Fruit fly (Drosophila melanogaster) whole organism, embryonic: ENCODE results near the gene bbg.

Source experiments
- CG1233 ChIP-seq: fragments of 200-800 bp; sonication (Bioruptor generic); optimal IDR thresholded peaks from 4 replicates; lab custom pipeline; 2018; ENCODE audit warnings: missing biosample characterization, mild to moderate bottlenecking, missing genetic modification characterization
- CG13296 ChIP-seq: fragments of 200-800 bp; sonication (Bioruptor generic); optimal IDR thresholded peaks from 3 replicates; lab custom pipeline; 2018; ENCODE audit warnings: missing biosample characterization, mild to moderate bottlenecking, missing genetic modification characterization
- CG15514 ChIP-seq: fragments of 200-800 bp; sonication (Bioruptor generic); optimal IDR thresholded peaks from 3 replicates; lab custom pipeline; 2017; ENCODE audit warnings: missing biosample characterization, missing genetic modification characterization, mild to moderate bottlenecking, moderate library complexity, missing genetic modification reagents
- CG17568 ChIP-seq: fragments of 200-800 bp; sonication (Bioruptor generic); optimal IDR thresholded peaks from 2 replicates; lab custom pipeline; 2018; ENCODE audit warnings: missing biosample characterization, mild to moderate bottlenecking, missing genetic modification characterization, moderate library complexity
- CG17912 ChIP-seq: fragments of 200-800 bp; sonication (Bioruptor generic); optimal IDR thresholded peaks from 2 replicates; lab custom pipeline; 2018; ENCODE audit warnings: missing biosample characterization, mild to moderate bottlenecking, missing genetic modification characterization
- CG1832 ChIP-seq: fragments of 200-800 bp; sonication (Bioruptor generic); optimal IDR thresholded peaks from 2 replicates; lab custom pipeline; 2017; ENCODE audit warnings: missing biosample characterization, mild to moderate bottlenecking, missing genetic modification characterization, inconsistent platforms
- CG18619 ChIP-seq: fragments of 200-800 bp; sonication (Bioruptor generic); optimal IDR thresholded peaks from 3 replicates; lab custom pipeline; 2017; ENCODE audit warnings: missing biosample characterization, mild to moderate bottlenecking, missing genetic modification characterization
- CG2678 ChIP-seq: fragments of 200-800 bp; sonication (Bioruptor generic); optimal IDR thresholded peaks from 3 replicates; lab custom pipeline; 2019; ENCODE audit warnings: missing biosample characterization, mild to moderate bottlenecking, missing genetic modification characterization, moderate library complexity
- CG31365 ChIP-seq: fragments of 200-800 bp; sonication (Bioruptor generic); optimal IDR thresholded peaks from 2 replicates; lab custom pipeline; 2018; ENCODE audit warnings: missing biosample characterization, mild to moderate bottlenecking, missing genetic modification characterization
- CG31388 ChIP-seq: fragments of 200-800 bp; sonication (Bioruptor generic); optimal IDR thresholded peaks from 2 replicates; lab custom pipeline; 2016; ENCODE audit warnings: missing biosample characterization, missing genetic modification characterization
- CG7372 ChIP-seq: fragments of 200-800 bp; sonication (Bioruptor generic); IDR thresholded peaks from 2 replicates; pipeline ENCODE4 v1.3.6; 2022; ENCODE audit warnings: missing biosample characterization, missing genetic modification characterization
- D19A ChIP-seq: fragments of 200-800 bp; optimal IDR thresholded peaks from 3 replicates; lab custom pipeline; 2019; ENCODE audit warnings: missing biosample characterization, mild to moderate bottlenecking, missing genetic modification characterization, moderate library complexity
- Dip2 ChIP-seq: fragments of 200-800 bp; sonication (Bioruptor generic); IDR thresholded peaks from 2 replicates; pipeline ENCODE4 v1.3.6; 2022; ENCODE audit warnings: missing biosample characterization, missing genetic modification characterization
- Dp ChIP-seq: fragments of 200-800 bp; sonication (Bioruptor generic); optimal IDR thresholded peaks from 2 replicates; lab custom pipeline; 2018; ENCODE audit warnings: missing biosample characterization, mild to moderate bottlenecking, missing genetic modification characterization, moderate library complexity
- Drgx ChIP-seq: fragments of 200-800 bp; sonication (Bioruptor generic); IDR thresholded peaks from 2 replicates; pipeline ENCODE4 v1.3.6; 2022; ENCODE audit warnings: missing biosample characterization, missing genetic modification characterization
- Eip74EF ChIP-seq, 2 experiments: fragments of 200-800 bp in 1 of 2; fragments of >200 bp in 1 of 2; sonication (Bioruptor generic) in 1 of 2; optimal IDR thresholded peaks; 2 replicates each; lab custom pipeline; 2017 to 2019; ENCODE audit warnings: missing biosample characterization in 2 of 2, missing genetic modification characterization in 2 of 2, mild to moderate bottlenecking in 1 of 2, moderate library complexity in 1 of 2
- Ets65A ChIP-seq: fragments of 200-800 bp; sonication (Bioruptor generic); peaks from one replicate; lab custom pipeline; 2016; ENCODE audit warnings: missing biosample characterization, missing genetic modification characterization
- Fer1 ChIP-seq: fragments of 200-800 bp; sonication (Bioruptor generic); optimal IDR thresholded peaks from 2 replicates; lab custom pipeline; 2017; ENCODE audit warnings: missing biosample characterization, mild to moderate bottlenecking, missing genetic modification characterization
- Hr39 ChIP-seq: fragments of >200 bp; optimal IDR thresholded peaks from 2 replicates; lab custom pipeline; 2017
- Med ChIP-seq: fragments of 200-800 bp; sonication (Bioruptor generic); peaks from one replicate; lab custom pipeline; 2016; ENCODE audit warnings: missing biosample characterization, missing genetic modification characterization, mild to moderate bottlenecking, inconsistent platforms, moderate library complexity
- Sry-δ ChIP-seq: fragments of 200-800 bp; sonication (Bioruptor generic); optimal IDR thresholded peaks from 2 replicates; lab custom pipeline; 2016; ENCODE audit warnings: missing biosample characterization, missing genetic modification characterization
- Taf1 ChIP-seq: fragments of 200-800 bp; sonication (Bioruptor generic); IDR thresholded peaks from 2 replicates; pipeline ENCODE4 v1.3.6; 2022; ENCODE audit warnings: missing biosample characterization, missing genetic modification characterization
- ap ChIP-seq: fragments of 200-800 bp; sonication (Bioruptor generic); IDR thresholded peaks from 2 replicates; pipeline ENCODE4 v1.3.6; 2022; ENCODE audit warnings: missing biosample characterization, missing genetic modification characterization
- az2 ChIP-seq: fragments of 200-800 bp; sonication (Bioruptor generic); optimal IDR thresholded peaks from 3 replicates; lab custom pipeline; 2016; ENCODE audit warnings: missing biosample characterization, missing genetic modification characterization
- bsh ChIP-seq, 2 experiments: fragments of 200-800 bp; sonication (Bioruptor generic); optimal IDR thresholded peaks; 2 replicates each; lab custom pipeline; 2017 to 2018; ENCODE audit warnings: mild to moderate bottlenecking in 2 of 2, missing biosample characterization in 2 of 2, missing genetic modification characterization in 2 of 2, moderate library complexity in 1 of 2
- ci ChIP-seq: fragments of 200-800 bp; sonication (Bioruptor generic); IDR thresholded peaks from 3 replicates; pipeline ENCODE4 v1.3.6; 2022; ENCODE audit warnings: missing biosample characterization, missing genetic modification characterization
- eyg ChIP-seq: fragments of 200-800 bp; sonication (Bioruptor generic); optimal IDR thresholded peaks from 3 replicates; lab custom pipeline; 2016; ENCODE audit warnings: missing biosample characterization, missing genetic modification characterization
- fru ChIP-seq: fragments of >200 bp; optimal IDR thresholded peaks from 2 replicates; lab custom pipeline; 2017
- gcm ChIP-seq: fragments of 200-800 bp; sonication (Bioruptor generic); optimal IDR thresholded peaks from 2 replicates; lab custom pipeline; 2019; ENCODE audit warnings: missing biosample characterization, mild to moderate bottlenecking, missing genetic modification characterization, moderate library complexity
- gem ChIP-seq: fragments of 200-800 bp; sonication (Bioruptor generic); optimal IDR thresholded peaks from 2 replicates; lab custom pipeline; 2019; ENCODE audit warnings: missing biosample characterization, mild to moderate bottlenecking, missing genetic modification characterization, moderate library complexity
- her ChIP-seq: fragments of 200-800 bp; sonication (Bioruptor generic); optimal IDR thresholded peaks from 2 replicates; lab custom pipeline; 2016; ENCODE audit warnings: missing biosample characterization, missing genetic modification characterization
- kni ChIP-seq: fragments of 200-800 bp; sonication (Bioruptor generic); optimal IDR thresholded peaks from 3 replicates; lab custom pipeline; 2017; ENCODE audit warnings: mild to moderate bottlenecking, missing biosample characterization, missing genetic modification reagents, missing genetic modification characterization
- knrl ChIP-seq: fragments of 200-800 bp; sonication (Bioruptor generic); IDR thresholded peaks from 3 replicates; pipeline ENCODE4 v1.3.6; 2022; ENCODE audit warnings: missing biosample characterization, missing genetic modification characterization; ENCODE audit not compliant: partially characterized antibody
- nom ChIP-seq: fragments of 200-800 bp; sonication (Bioruptor generic); optimal IDR thresholded peaks from 2 replicates; lab custom pipeline; 2017; ENCODE audit warnings: missing biosample characterization, missing genetic modification characterization, mild to moderate bottlenecking, moderate library complexity, missing genetic modification reagents
- phol ChIP-seq: fragments of 200-800 bp; sonication (Bioruptor generic); optimal IDR thresholded peaks from 3 replicates; lab custom pipeline; 2018; ENCODE audit warnings: missing biosample characterization, mild to moderate bottlenecking, missing genetic modification characterization, moderate library complexity
- prd ChIP-seq, 3 experiments: fragments of >200 bp in 2 of 3; fragments of 200-800 bp in 1 of 3; sonication (Bioruptor generic) in 1 of 3; optimal IDR thresholded peaks in 2 of 3; IDR thresholded peaks in 1 of 3; 2 replicates in 2 of 3; 3 replicates in 1 of 3; pipeline versions ENCODE4 v1.3.6 to Lab custom; 2017 to 2022; ENCODE audit warnings: missing biosample characterization in 1 of 3, missing genetic modification characterization in 1 of 3
- pzg ChIP-seq: fragments of 200-800 bp; sonication (Bioruptor generic); optimal IDR thresholded peaks from 3 replicates; lab custom pipeline; 2018; ENCODE audit warnings: missing biosample characterization, mild to moderate bottlenecking, missing genetic modification characterization, moderate library complexity
- stwl ChIP-seq: fragments of 200-800 bp; sonication (Bioruptor generic); optimal IDR thresholded peaks from 3 replicates; lab custom pipeline; 2018; ENCODE audit warnings: missing biosample characterization, mild to moderate bottlenecking, missing genetic modification characterization, moderate library complexity
- tll ChIP-seq, 2 experiments: fragments of 200-800 bp in 1 of 2; fragments of >200 bp in 1 of 2; sonication (Bioruptor generic) in 1 of 2; optimal IDR thresholded peaks; 2 replicates each; lab custom pipeline; 2017 to 2019; ENCODE audit warnings: missing biosample characterization in 2 of 2, missing genetic modification characterization in 2 of 2, mild to moderate bottlenecking in 1 of 2, moderate library complexity in 1 of 2
- unc-4 ChIP-seq: fragments of 200-800 bp; sonication (Bioruptor generic); IDR thresholded peaks from 2 replicates; pipeline ENCODE4 v1.3.6; 2022; ENCODE audit warnings: missing biosample characterization, missing genetic modification characterization; ENCODE audit not compliant: partially characterized antibody
- vvl ChIP-seq: fragments of 200-800 bp; sonication (Bioruptor generic); IDR thresholded peaks from 2 replicates; pipeline ENCODE4 v1.3.6; 2022; ENCODE audit warnings: missing biosample characterization, missing genetic modification characterization
- zfh1 ChIP-seq: fragments of 200-800 bp; sonication (Bioruptor generic); IDR thresholded peaks from 3 replicates; pipeline ENCODE4 v1.3.6; 2022; ENCODE audit warnings: missing biosample characterization, missing genetic modification characterization

The bbg gene

dm6 chr3L:14486611-14487350 is 49.3 kb downstream of the bbg start (continued):
- TF ChIP-seq prd (optimal IDR thresholded peaks at IDR 0.05; lab: Kevin White, UChicago), result no peak
- TF ChIP-seq prd (GFP tag; IDR thresholded peaks at IDR 0.05; lab: Robert Waterston, UW), result 0 out of 3 replicates have a peak, but pooled peaks have one; percentile 42
- TF ChIP-seq CG15514 (GFP tag; lab: Kevin White, UChicago), result no peak
- TF ChIP-seq Ets65A (GFP tag; lab: Kevin White, UChicago), result peak; percentile 19
- TF ChIP-seq gem (tag; lab: Kevin White, UChicago), result peak; percentile 32
- no peak for TF ChIP-seq Med (GFP tag; lab: Kevin White, UChicago)
- no peak for TF ChIP-seq kni (GFP tag; lab: Kevin White, UChicago)
- no peak for TF ChIP-seq CG31388 (GFP tag; lab: Kevin White, UChicago)
- no peak for TF ChIP-seq phol (tag; lab: Kevin White, UChicago)
- TF ChIP-seq CG18619 (GFP tag; lab: Kevin White, UChicago), result no peak
- no peak for TF ChIP-seq fru
- no peak for TF ChIP-seq vvl
- no peak for TF ChIP-seq Sry-δ
- no peak for TF ChIP-seq CG31365
- TF ChIP-seq CG1832 (GFP tag; lab: Kevin White, UChicago), result no peak
- no peak for TF ChIP-seq gcm (GFP tag; lab: Kevin White, UChicago)
- TF ChIP-seq unc-4 (GFP tag; lab: Robert Waterston, UW), result no peak

- TF ChIP-seq CG17568 (GFP tag; lab: Kevin White, UChicago), result no peak
- TF ChIP-seq Dip2, result no peak
- TF ChIP-seq Dp (GFP tag; lab: Kevin White, UChicago), result no peak
- TF ChIP-seq Eip74EF (GFP tag; optimal IDR thresholded peaks at IDR 0.05; lab: Kevin White, UChicago), result no peak
- TF ChIP-seq Fer1, result no peak
- TF ChIP-seq CG7372, result no peak
Observed at dm6 chr3L:14485401-14485800, 50.7 kb downstream of the bbg start.

DNA sequence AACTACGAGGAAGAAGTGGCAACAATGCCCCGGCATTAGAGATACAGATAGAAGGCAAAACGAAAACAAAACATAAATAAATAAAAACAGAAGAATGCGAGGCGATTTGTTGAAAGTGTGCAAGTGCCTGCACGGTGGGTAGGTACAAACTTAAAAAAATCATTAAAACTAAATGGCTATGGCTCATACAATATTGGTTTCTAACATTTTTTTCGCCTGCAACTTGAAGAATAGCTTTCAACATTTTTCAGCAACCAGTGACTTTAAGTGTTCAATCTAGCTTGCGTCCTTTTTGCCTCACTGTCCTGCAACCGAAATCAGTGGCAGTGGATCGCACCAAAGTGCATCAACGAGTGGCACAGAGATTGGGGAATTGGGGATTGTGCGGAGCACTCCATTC is 53.1 kb downstream of the bbg start:
- no peak for TF ChIP-seq CG2678 (tag; lab: Kevin White, UChicago)
- 0 out of 3 replicates have a peak, but pooled peaks have one; percentile 22 for TF ChIP-seq zfh1 (GFP tag; lab: Robert Waterston, UW)
- no peak for TF ChIP-seq D19A (tag; lab: Kevin White, UChicago)
- TF ChIP-seq stwl (tag; lab: Kevin White, UChicago), result peak; percentile 10
- TF ChIP-seq knrl (GFP tag; lab: Robert Waterston, UW), result no peak
- TF ChIP-seq Drgx (GFP tag; lab: Robert Waterston, UW), result peak; percentile 65
- peak; percentile 34 for TF ChIP-seq Ets65A (GFP tag; lab: Kevin White, UChicago)

DNA sequence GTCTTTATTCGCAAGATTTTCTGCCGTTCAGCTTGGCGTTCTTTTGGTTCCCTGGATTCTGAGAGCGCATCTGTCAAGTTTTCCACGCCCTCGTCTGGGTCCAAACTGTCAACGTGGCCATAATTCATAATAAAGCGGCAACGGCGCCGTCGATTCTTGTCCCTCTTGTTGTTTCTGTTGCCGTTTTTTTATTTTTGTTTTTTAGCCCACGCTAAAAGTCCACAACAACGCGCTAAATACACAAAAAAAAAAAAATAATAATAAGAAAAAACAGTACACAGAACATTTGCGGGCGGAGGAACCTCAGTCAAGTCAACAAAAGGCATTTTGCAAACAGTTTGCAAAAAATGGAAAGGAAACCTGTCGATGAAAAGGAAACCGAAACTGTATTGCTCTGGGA is 54.7 kb downstream of the bbg start:
- TF ChIP-seq nom (peak; percentile 66), pzg (GFP tag; lab: Kevin White, UChicago) (no peak), az2 (GFP tag; lab: Kevin White, UChicago) (no peak), bsh (GFP tag; optimal IDR thresholded peaks at IDR 0.05; lab: Kevin White, UChicago) (peak in 1 of 2 experiments; percentile 11), her (GFP tag; lab: Kevin White, UChicago) (no peak), ap (GFP tag; lab: Robert Waterston, UW) (no peak), eyg (GFP tag; lab: Kevin White, UChicago) (no peak), CG17912 (no peak), CG31365 (no peak), CG1233 (GFP tag; lab: Kevin White, UChicago) (no peak), CG13296 (GFP tag; lab: Kevin White, UChicago) (no peak), tll (GFP tag; optimal IDR thresholded peaks at IDR 0.05; lab: Kevin White, UChicago) (no peak), Taf1 (no peak), Hr39 (no peak), ci (no peak)
